Fruit fly (Drosophila melanogaster) whole organism, embryonic: Measurements from ENCODE around the gene Prx1.
A peak's percentile ranks its signal among the peaks of the same experiment; 100 is the strongest.

Experiments used
- ATbp ChIP-seq: fragments of 200-800 bp; sonication (Bioruptor generic); optimal IDR thresholded peaks from 2 replicates; lab custom pipeline; 2017; ENCODE audit warnings: missing biosample characterization, mild to moderate bottlenecking, missing genetic modification characterization, missing genetic modification reagents
- Abd-B ChIP-seq: fragments of 200-800 bp; sonication (Bioruptor generic); optimal IDR thresholded peaks from 2 replicates; lab custom pipeline; 2018; ENCODE audit warnings: missing biosample characterization, mild to moderate bottlenecking, missing genetic modification characterization, moderate library complexity
- Asciz ChIP-seq: fragments of 200-800 bp; sonication (Bioruptor generic); optimal IDR thresholded peaks from 2 replicates; lab custom pipeline; 2017; ENCODE audit warnings: missing biosample characterization, mild to moderate bottlenecking, missing genetic modification characterization, missing genetic modification reagents
- Awh ChIP-seq: fragments of 200-800 bp; sonication (Bioruptor generic); IDR thresholded peaks from 2 replicates; pipeline ENCODE4, ENCODE4 v1.3.6; 2022; ENCODE audit warnings: missing biosample characterization, missing genetic modification characterization
- CG10147 ChIP-seq: fragments of 200-800 bp; sonication (Bioruptor generic); optimal IDR thresholded peaks from 2 replicates; lab custom pipeline; 2019; ENCODE audit warnings: missing biosample characterization, mild to moderate bottlenecking, missing genetic modification characterization, moderate library complexity
- CG10267 ChIP-seq: fragments of 200-800 bp; sonication (Bioruptor generic); optimal IDR thresholded peaks from 2 replicates; lab custom pipeline; 2018; ENCODE audit warnings: missing biosample characterization, mild to moderate bottlenecking, missing genetic modification characterization, moderate library complexity
- CG10366 ChIP-seq: fragments of 200-800 bp; sonication (Bioruptor generic); IDR thresholded peaks from 2 replicates; pipeline ENCODE4 v1.3.6; 2022; ENCODE audit warnings: missing biosample characterization, missing genetic modification characterization
- CG10543 ChIP-seq: fragments of 200-800 bp; sonication (Bioruptor generic); optimal IDR thresholded peaks from 3 replicates; lab custom pipeline; 2017; ENCODE audit warnings: missing biosample characterization, mild to moderate bottlenecking, missing genetic modification characterization, moderate library complexity
- CG12391 ChIP-seq: fragments of 200-800 bp; sonication (Bioruptor generic); optimal IDR thresholded peaks from 3 replicates; lab custom pipeline; 2018; ENCODE audit warnings: missing biosample characterization, mild to moderate bottlenecking, missing genetic modification characterization, moderate library complexity
- CG13424 ChIP-seq: fragments of 200-800 bp; sonication (Bioruptor generic); optimal IDR thresholded peaks from 2 replicates; lab custom pipeline; 2019; ENCODE audit warnings: missing biosample characterization, mild to moderate bottlenecking, missing genetic modification characterization, moderate library complexity
- CG14710 ChIP-seq: fragments of 200-800 bp; sonication (Bioruptor generic); optimal IDR thresholded peaks from 3 replicates; lab custom pipeline; 2019; ENCODE audit warnings: missing biosample characterization, mild to moderate bottlenecking, missing genetic modification characterization, moderate library complexity
- CG15269 ChIP-seq: fragments of 200-800 bp; sonication (Bioruptor generic); optimal IDR thresholded peaks from 2 replicates; lab custom pipeline; 2018; ENCODE audit warnings: missing biosample characterization, mild to moderate bottlenecking, missing genetic modification characterization, moderate library complexity
- CG17359 ChIP-seq: fragments of 200-800 bp; sonication (Bioruptor generic); optimal IDR thresholded peaks from 3 replicates; lab custom pipeline; 2018; ENCODE audit warnings: missing biosample characterization, mild to moderate bottlenecking, missing genetic modification characterization, moderate library complexity
- CG17829 ChIP-seq: fragments of 200-800 bp; optimal IDR thresholded peaks from 2 replicates; lab custom pipeline; 2019; ENCODE audit warnings: missing biosample characterization, mild to moderate bottlenecking, missing genetic modification characterization, moderate library complexity
- CG18262 ChIP-seq: fragments of 200-800 bp; optimal IDR thresholded peaks from 3 replicates; lab custom pipeline; 2019; ENCODE audit warnings: missing biosample characterization, mild to moderate bottlenecking, missing genetic modification characterization, moderate library complexity
- CG2199 ChIP-seq: fragments of 200-800 bp; sonication (Bioruptor generic); IDR thresholded peaks from 3 replicates; pipeline ENCODE4 v1.3.6; 2022; ENCODE audit warnings: missing biosample characterization, missing genetic modification characterization
- CG2712 ChIP-seq: fragments of 200-800 bp; optimal IDR thresholded peaks from 3 replicates; lab custom pipeline; 2019; ENCODE audit warnings: missing biosample characterization, mild to moderate bottlenecking, missing genetic modification characterization, moderate library complexity
- CG31441 ChIP-seq: fragments of 200-800 bp; sonication (Bioruptor generic); IDR thresholded peaks from 2 replicates; pipeline ENCODE4 v1.3.6; 2022; ENCODE audit warnings: missing biosample characterization, missing genetic modification characterization
- CG33557 ChIP-seq: fragments of 200-800 bp; sonication (Bioruptor generic); optimal IDR thresholded peaks from 2 replicates; lab custom pipeline; 2019; ENCODE audit warnings: missing biosample characterization, mild to moderate bottlenecking, missing genetic modification characterization, moderate library complexity
- CG4707 ChIP-seq: fragments of 200-800 bp; sonication (Bioruptor generic); optimal IDR thresholded peaks from 2 replicates; lab custom pipeline; 2018; ENCODE audit warnings: missing biosample characterization, mild to moderate bottlenecking, missing genetic modification characterization, moderate library complexity
- CG7556 ChIP-seq: fragments of 200-800 bp; sonication (Bioruptor generic); optimal IDR thresholded peaks from 2 replicates; lab custom pipeline; 2017; ENCODE audit warnings: missing biosample characterization, mild to moderate bottlenecking, missing genetic modification characterization
- CG8388 ChIP-seq: fragments of 200-800 bp; sonication (Bioruptor generic); optimal IDR thresholded peaks from 2 replicates; lab custom pipeline; 2019; ENCODE audit warnings: missing biosample characterization, mild to moderate bottlenecking, missing genetic modification characterization, moderate library complexity
- CoRest ChIP-seq: fragments of 200-800 bp; sonication (Bioruptor generic); optimal IDR thresholded peaks from 3 replicates; lab custom pipeline; 2018; ENCODE audit warnings: missing biosample characterization, mild to moderate bottlenecking, missing genetic modification characterization, moderate library complexity
- Hr51 ChIP-seq, 2 experiments: fragments of 200-800 bp; sonication (Bioruptor generic); optimal IDR thresholded peaks; 2 replicates in 1 of 2; 3 replicates in 1 of 2; lab custom pipeline; 2016 to 2018; ENCODE audit warnings: missing biosample characterization in 2 of 2, missing genetic modification characterization in 2 of 2, mild to moderate bottlenecking in 1 of 2, moderate library complexity in 1 of 2
- Hsf ChIP-seq: fragments of 200-800 bp; sonication (Bioruptor generic); optimal IDR thresholded peaks from 3 replicates; lab custom pipeline; 2016; ENCODE audit warnings: missing biosample characterization, missing genetic modification characterization
- Jarid2 ChIP-seq: fragments of 200-800 bp; sonication (Bioruptor generic); optimal IDR thresholded peaks from 3 replicates; lab custom pipeline; 2017; ENCODE audit warnings: mild to moderate bottlenecking, missing biosample characterization, missing genetic modification reagents, missing genetic modification characterization
- Med ChIP-seq: fragments of 200-800 bp; sonication (Bioruptor generic); peaks from one replicate; lab custom pipeline; 2016; ENCODE audit warnings: missing biosample characterization, missing genetic modification characterization, mild to moderate bottlenecking, inconsistent platforms, moderate library complexity
- Rx ChIP-seq: fragments of 200-800 bp; sonication (Bioruptor generic); IDR thresholded peaks from 2 replicates; pipeline ENCODE4 v1.3.6; 2022; ENCODE audit warnings: missing biosample characterization, missing genetic modification characterization
- Sox100B ChIP-seq: fragments of 200-800 bp; sonication (Bioruptor generic); optimal IDR thresholded peaks from 3 replicates; lab custom pipeline; 2018; ENCODE audit warnings: missing biosample characterization, mild to moderate bottlenecking, missing genetic modification characterization
- Ssrp ChIP-seq: fragments of 200-800 bp; sonication (Bioruptor generic); optimal IDR thresholded peaks from 2 replicates; lab custom pipeline; 2018; ENCODE audit warnings: missing biosample characterization, mild to moderate bottlenecking, missing genetic modification characterization, moderate library complexity
- Usf ChIP-seq: fragments of 200-800 bp; sonication (Bioruptor generic); optimal IDR thresholded peaks from 2 replicates; lab custom pipeline; 2017; ENCODE audit warnings: missing genotype, missing biosample characterization, missing genetic modification characterization
- Xbp1 ChIP-seq: fragments of 200-800 bp; sonication (Bioruptor generic); optimal IDR thresholded peaks from 3 replicates; lab custom pipeline; 2016; ENCODE audit warnings: missing biosample characterization, mild to moderate bottlenecking, missing genetic modification characterization
- ap ChIP-seq: fragments of 200-800 bp; sonication (Bioruptor generic); IDR thresholded peaks from 2 replicates; pipeline ENCODE4 v1.3.6; 2022; ENCODE audit warnings: missing biosample characterization, missing genetic modification characterization
- crc ChIP-seq: fragments of 200-800 bp; sonication (Bioruptor generic); optimal IDR thresholded peaks from 2 replicates; lab custom pipeline; 2016; ENCODE audit warnings: missing biosample characterization, missing genetic modification characterization
- dmrt99B ChIP-seq: fragments of 200-800 bp; sonication (Bioruptor generic); optimal IDR thresholded peaks from 2 replicates; lab custom pipeline; 2018; ENCODE audit warnings: missing biosample characterization, mild to moderate bottlenecking, missing genetic modification characterization, moderate library complexity
- gfzf ChIP-seq: fragments of 200-800 bp; sonication (Bioruptor generic); optimal IDR thresholded peaks from 2 replicates; lab custom pipeline; 2016; ENCODE audit warnings: missing biosample characterization, mild to moderate bottlenecking, missing genetic modification characterization, moderate library complexity
- grau ChIP-seq: fragments of 200-800 bp; optimal IDR thresholded peaks from 3 replicates; lab custom pipeline; 2019; ENCODE audit warnings: missing biosample characterization, mild to moderate bottlenecking, missing genetic modification characterization, moderate library complexity
- grn ChIP-seq: fragments of 200-800 bp; sonication (Bioruptor generic); optimal IDR thresholded peaks from 3 replicates; lab custom pipeline; 2017; ENCODE audit warnings: missing biosample characterization, missing genetic modification characterization
- knrl ChIP-seq: fragments of 200-800 bp; sonication (Bioruptor generic); IDR thresholded peaks from 3 replicates; pipeline ENCODE4 v1.3.6; 2022; ENCODE audit warnings: missing biosample characterization, missing genetic modification characterization; ENCODE audit not compliant: partially characterized antibody
- lola ChIP-seq, 3 experiments: fragments of >200 bp in 2 of 3; fragments of 200-800 bp in 1 of 3; sonication (Bioruptor generic) in 1 of 3; optimal IDR thresholded peaks; 2 replicates each; lab custom pipeline; 2017 to 2019; ENCODE audit warnings: missing biosample characterization in 3 of 3, missing genetic modification characterization in 3 of 3, mild to moderate bottlenecking in 1 of 3, moderate library complexity in 1 of 3
- mirr ChIP-seq: fragments of 200-800 bp; sonication (Bioruptor generic); optimal IDR thresholded peaks from 3 replicates; lab custom pipeline; 2018; ENCODE audit warnings: missing biosample characterization, mild to moderate bottlenecking, missing genetic modification characterization
- nerfin-2 ChIP-seq: fragments of 200-800 bp; sonication (Bioruptor generic); IDR thresholded peaks from 2 replicates; pipeline ENCODE4 v1.3.6; 2022; ENCODE audit warnings: missing biosample characterization, missing genetic modification characterization; ENCODE audit not compliant: partially characterized antibody
- phol ChIP-seq: fragments of 200-800 bp; sonication (Bioruptor generic); optimal IDR thresholded peaks from 3 replicates; lab custom pipeline; 2018; ENCODE audit warnings: missing biosample characterization, mild to moderate bottlenecking, missing genetic modification characterization, moderate library complexity
- pnt ChIP-seq: fragments of 200-800 bp; sonication (Bioruptor generic); optimal IDR thresholded peaks from 3 replicates; lab custom pipeline; 2016; ENCODE audit warnings: missing biosample characterization, missing genetic modification characterization
- sc ChIP-seq, 3 experiments: fragments of >200 bp in 2 of 3; fragments of 200-800 bp in 1 of 3; sonication (Bioruptor generic) in 1 of 3; optimal IDR thresholded peaks; 2 replicates in 2 of 3; 3 replicates in 1 of 3; lab custom pipeline; 2017; ENCODE audit warnings: mild to moderate bottlenecking in 1 of 3, missing biosample characterization in 1 of 3, missing genetic modification characterization in 1 of 3, missing genetic modification reagents in 1 of 3
- sens ChIP-seq: fragments of 200-800 bp; sonication (Bioruptor generic); peaks from one replicate; lab custom pipeline; 2016; ENCODE audit warnings: missing biosample characterization, missing genetic modification characterization
- slou ChIP-seq: fragments of 200-800 bp; sonication (Bioruptor generic); optimal IDR thresholded peaks from 3 replicates; lab custom pipeline; 2016; ENCODE audit warnings: missing biosample characterization, missing genetic modification characterization

Gene Prx1

DNA sequence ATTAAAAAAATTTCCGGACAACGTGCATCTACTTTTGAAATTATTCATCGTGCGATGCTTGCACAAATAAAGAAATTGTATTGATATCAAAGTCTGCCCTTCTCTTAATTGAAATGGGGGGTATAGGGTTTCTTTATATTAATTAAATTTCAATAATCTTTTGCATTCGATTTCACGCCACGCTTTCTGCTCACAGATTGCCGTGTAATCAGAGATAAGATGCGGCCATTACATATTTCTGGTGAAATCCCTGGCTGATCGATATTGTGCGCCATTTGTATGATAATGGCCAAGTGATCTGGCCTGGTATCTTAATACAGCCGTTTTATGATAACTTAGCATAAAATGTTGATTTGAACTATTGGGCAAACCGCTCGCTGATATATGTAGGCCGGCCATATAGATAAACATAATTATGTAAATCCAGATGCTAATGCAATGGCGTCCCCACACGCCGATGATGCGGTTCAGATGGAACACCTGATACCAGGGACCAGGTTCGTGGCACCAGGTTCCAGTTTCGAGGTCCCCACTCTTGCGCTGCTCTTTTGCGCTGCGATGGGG lies 44.2 kb downstream of the Prx1 start (continued):
- TF ChIP-seq CG4707 (GFP tag; lab: Kevin White, UChicago) (no peak), grn (peak; percentile 53), ap (GFP tag; lab: Robert Waterston, UW) (no peak), Awh (GFP tag; lab: Robert Waterston, UW) (peak; percentile 80), slou (no peak), knrl (no peak)

DNA sequence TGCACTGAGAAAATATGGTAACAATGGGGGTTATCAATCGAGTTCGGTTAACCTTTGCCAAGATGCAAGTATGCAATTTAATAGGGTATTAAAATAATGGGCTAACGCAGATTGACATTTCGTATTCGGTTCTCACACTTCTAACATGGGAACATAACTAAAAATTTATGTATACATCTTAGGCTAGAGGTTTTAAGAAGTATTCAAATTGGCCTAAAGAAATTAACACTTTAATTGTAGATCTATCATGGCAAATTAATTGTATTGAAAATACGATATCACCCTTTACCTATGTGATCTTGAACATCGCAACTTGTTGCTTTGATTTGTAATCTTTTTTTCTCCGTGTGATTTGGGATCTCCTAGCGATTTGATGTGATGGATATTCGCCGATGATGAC lies 44.9 kb downstream of the Prx1 start:
- peak; percentile 46 for TF ChIP-seq phol (tag; lab: Kevin White, UChicago)
- peak; percentile 34; the same call in 1 of the 2 replicates for TF ChIP-seq CG31441 (GFP tag; lab: Robert Waterston, UW)
- no peak for TF ChIP-seq CG10366 (GFP tag; lab: Robert Waterston, UW)
- TF ChIP-seq slou = no peak
- TF ChIP-seq CG17829 (tag; lab: Kevin White, UChicago) = peak; percentile 25
- TF ChIP-seq crc (GFP tag; lab: Kevin White, UChicago) = no peak
- TF ChIP-seq Xbp1 (GFP tag; lab: Kevin White, UChicago) = peak; percentile 15
- TF ChIP-seq CG17359 = peak; percentile 11
- TF ChIP-seq CG12391 (tag; lab: Kevin White, UChicago) = peak; percentile 13
- no peak for TF ChIP-seq Hsf (GFP tag; lab: Kevin White, UChicago)
- peak; percentile 6 for TF ChIP-seq CG10267 (tag; lab: Kevin White, UChicago)
- peak; percentile 31 for TF ChIP-seq CG14710
- TF ChIP-seq pnt (GFP tag; lab: Kevin White, UChicago) = peak; percentile 35
- TF ChIP-seq Sox100B = peak; percentile 45
- peak; percentile 45 for TF ChIP-seq CG18262
- peak in 1 of 2 experiments; percentile 14 for TF ChIP-seq Hr51 (GFP tag; optimal IDR thresholded peaks at IDR 0.05; lab: Kevin White, UChicago)
- TF ChIP-seq Ssrp (tag; lab: Kevin White, UChicago) = peak; percentile 9
- TF ChIP-seq Jarid2 (GFP tag; lab: Kevin White, UChicago) = no peak
- peak; percentile 40 for TF ChIP-seq dmrt99B (tag; lab: Kevin White, UChicago)
- TF ChIP-seq ATbp (GFP tag; lab: Kevin White, UChicago) = peak; percentile 3
- no peak for TF ChIP-seq Rx
- peak; percentile 26 for TF ChIP-seq CG8388 (GFP tag; lab: Kevin White, UChicago)
- TF ChIP-seq Asciz (GFP tag; lab: Kevin White, UChicago) = peak; percentile 31
- no peak for TF ChIP-seq CG10147 (GFP tag; lab: Kevin White, UChicago)
- TF ChIP-seq sens (GFP tag; lab: Kevin White, UChicago) = peak; percentile 9
- peak; percentile 34 for TF ChIP-seq CG2712
- no peak for TF ChIP-seq mirr (GFP tag; lab: Kevin White, UChicago)
- TF ChIP-seq grau (tag; lab: Kevin White, UChicago) = peak; percentile 2
- peak; percentile 25 for TF ChIP-seq CG7556 (GFP tag; lab: Kevin White, UChicago)
- TF ChIP-seq CG2199 (GFP tag; lab: Robert Waterston, UW) = no peak
- no peak for TF ChIP-seq nerfin-2 (GFP tag; lab: Robert Waterston, UW)
- peak; percentile 16 for TF ChIP-seq CG13424 (tag; lab: Kevin White, UChicago)
- no peak for TF ChIP-seq CoRest (tag; lab: Kevin White, UChicago)
- peak; percentile 24 for TF ChIP-seq Med (GFP tag; lab: Kevin White, UChicago)
- no peak for TF ChIP-seq CG33557 (GFP tag; lab: Kevin White, UChicago)
- peak in 1 of 3 experiments; percentile 19 for TF ChIP-seq lola (GFP tag; optimal IDR thresholded peaks at IDR 0.05; lab: Kevin White, UChicago)
- no peak for TF ChIP-seq sc (optimal IDR thresholded peaks at IDR 0.05; lab: Kevin White, UChicago)
- TF ChIP-seq sc (GFP tag; optimal IDR thresholded peaks at IDR 0.05; lab: Kevin White, UChicago) = peak; percentile 3
- TF ChIP-seq Usf (GFP tag; lab: Kevin White, UChicago) = no peak
- peak; percentile 18 for TF ChIP-seq Abd-B
- TF ChIP-seq CG15269 (tag; lab: Kevin White, UChicago) = no peak
- no peak for TF ChIP-seq gfzf (GFP tag; lab: Kevin White, UChicago)
- no peak for TF ChIP-seq CG10543 (GFP tag; lab: Kevin White, UChicago)
